Worm (Caenorhabditis elegans) whole organism, young adult: ENCODE measurements around the gene unc-52.
A peak's percentile ranks its signal among the peaks of the same experiment; 100 is the strongest.

ENCODE experiments used
- Y53G8AR.9 ChIP-seq: fragments of 200-800 bp; sonication (Bioruptor generic); conservative IDR thresholded peaks from 2 replicates; pipeline ENCODE4 v1.3.6; 2022; ENCODE audit warnings: missing genetic modification reagents, missing genetic modification characterization, missing compliant biosample characterization
- hmg-1.2 ChIP-seq: fragments of 200-800 bp; sonication (Bioruptor generic); IDR thresholded peaks from 2 replicates; pipeline ENCODE4 v1.3.6; 2022; ENCODE audit warnings: missing genetic modification reagents, missing genetic modification characterization, missing compliant biosample characterization
- madf-6 ChIP-seq: fragments of 200-800 bp; sonication (Bioruptor generic); IDR thresholded peaks from 2 replicates; pipeline ENCODE4 v1.3.6; 2022; ENCODE audit warnings: missing genetic modification reagents, missing genetic modification characterization, missing compliant biosample characterization

unc-52 gene

ce11 chrII:14597788-14598187 is 86.5 kb downstream of the unc-52 start:
- TF ChIP-seq hmg-1.2 (GFP tag; lab: Robert Waterston, UW) (no peak), Y53G8AR.9 (no peak), madf-6 (GFP tag; lab: Robert Waterston, UW) (0 out of 2 replicates have a peak, but pooled peaks have one; percentile 17)
- TF ChIP-seq, all 124 proteins: peak for 1
